Fruit fly (Drosophila melanogaster): ENCODE measurements around the gene Tpi.

Gene Tpi

DNA sequence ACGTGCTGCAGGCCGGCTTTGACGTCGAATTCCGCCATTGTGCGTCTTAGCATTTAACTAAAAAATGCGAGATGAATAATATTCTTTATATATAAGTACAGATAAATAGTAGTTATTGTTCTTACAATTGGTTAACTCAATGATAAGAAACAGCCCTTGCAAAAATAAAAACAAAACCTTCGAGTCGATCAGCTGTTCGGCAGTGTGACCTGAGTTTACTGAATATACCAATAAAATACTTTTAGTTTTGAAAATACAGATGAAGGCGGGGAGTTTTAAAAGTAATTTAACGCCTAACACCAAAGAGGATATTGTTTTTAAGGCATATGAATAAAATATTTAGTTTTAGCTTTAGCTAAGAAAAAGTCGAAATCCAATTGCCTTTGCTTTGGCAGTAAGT lies 43.1 kb upstream of the Tpi start, which contains the start of the genes CG1983 and CG15530 (continued):
- TF ChIP-seq stwl (tag; optimal IDR thresholded peaks at IDR 0.05) (peak; percentile 30), MBD-R2 (GFP tag; IDR thresholded peaks at IDR 0.05) (peak; percentile 64)

DNA sequence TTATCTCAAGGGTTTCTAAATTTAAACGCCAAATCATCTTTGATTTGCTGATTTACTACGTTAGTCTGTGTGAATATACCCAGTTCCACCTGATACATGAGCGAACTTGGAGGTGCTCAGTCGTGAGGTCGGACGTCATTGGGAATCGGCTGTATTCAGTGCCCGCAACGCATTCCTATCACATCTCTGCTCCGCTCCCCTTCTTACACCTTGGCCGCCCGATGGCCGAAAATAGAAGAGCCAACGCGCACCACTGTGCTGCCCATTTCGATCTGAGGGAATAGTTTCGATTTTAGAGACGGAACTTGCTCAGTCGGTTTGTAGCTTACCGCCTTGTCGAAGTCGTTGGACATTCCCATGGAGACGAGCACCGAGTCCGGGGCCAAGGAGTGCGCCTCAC lies 41.9 kb upstream of the Tpi start:
- TF ChIP-seq CTCF (GFP tag; optimal IDR thresholded peaks at IDR 0.05) (no peak), CG17186 (GFP tag; optimal IDR thresholded peaks at IDR 0.05) (no peak), lbe (GFP tag; optimal IDR thresholded peaks at IDR 0.05) (no peak), Bgb (GFP tag; IDR thresholded peaks at IDR 0.05; ENCODE audit: partially characterized antibody) (no peak), wor (GFP tag; IDR thresholded peaks at IDR 0.05) (no peak), pb (GFP tag; optimal IDR thresholded peaks at IDR 0.05) (no peak), repo (GFP tag; optimal IDR thresholded peaks at IDR 0.05) (no peak), ara (GFP tag; IDR thresholded peaks at IDR 0.05) (no peak), bsh (GFP tag; optimal IDR thresholded peaks at IDR 0.05) (no peak), croc (GFP tag; conservative IDR thresholded peaks at IDR 0.05) (no peak), Neu2 (GFP tag; optimal IDR thresholded peaks at IDR 0.05; ENCODE audit: borderline replicate concordance) (no peak), CG12769 (tag; optimal IDR thresholded peaks at IDR 0.05) (peak; percentile 93), CG6791 (GFP tag; IDR thresholded peaks at IDR 0.05; ENCODE audit: partially characterized antibody) (peak; percentile 36; the same call in 1 of the 3 replicates), org-1 (GFP tag; optimal IDR thresholded peaks at IDR 0.05) (no peak), chinmo (GFP tag; IDR thresholded peaks at IDR 0.05; ENCODE audit: partially characterized antibody) (0 out of 4 replicates have a peak, but pooled peaks have one; percentile 15), sim (GFP tag; IDR thresholded peaks at IDR 0.05) (no peak), Med (GFP tag) (peak; percentile 26), CG34376 (GFP tag; optimal IDR thresholded peaks at IDR 0.05) (no peak), sd (tag; optimal IDR thresholded peaks at IDR 0.05) (peak; percentile 81), crol (GFP tag; IDR thresholded peaks at IDR 0.05) (peak; percentile 20; the same call in 1 of the 2 replicates), Abd-B (GFP tag; optimal IDR thresholded peaks at IDR 0.05) (no peak), hth (optimal IDR thresholded peaks at IDR 0.05) (no peak), Tbp (GFP tag; optimal IDR thresholded peaks at IDR 0.05) (no peak), CG4328 (GFP tag; optimal IDR thresholded peaks at IDR 0.05) (no peak), Elba2 (GFP tag; optimal IDR thresholded peaks at IDR 0.05) (no peak)

DNA sequence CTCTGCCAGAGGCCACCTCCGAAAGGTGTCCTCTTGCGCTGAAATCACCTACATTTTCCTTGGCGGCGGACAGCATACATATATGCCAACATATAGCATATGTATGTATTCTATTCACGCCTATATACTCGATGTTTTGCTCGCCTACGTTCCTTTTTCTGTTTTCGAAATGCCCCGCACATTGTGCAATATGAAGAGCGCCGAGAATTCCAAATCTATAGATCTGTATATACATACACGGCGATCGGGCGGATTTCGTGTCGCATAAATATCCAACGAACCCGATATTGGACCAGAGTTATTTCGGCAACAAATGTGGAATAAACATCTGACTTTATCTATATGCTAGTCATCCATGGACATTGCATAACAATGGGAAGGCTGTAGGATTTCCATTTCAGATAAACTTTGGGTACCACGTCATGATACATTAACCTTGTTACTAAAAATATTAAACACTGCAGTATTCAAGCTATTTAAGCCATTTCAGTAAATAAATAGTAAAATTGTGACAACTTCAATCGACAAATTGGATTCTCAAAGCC lies 40.7 kb upstream of the Tpi start:
- TF ChIP-seq CG12769 (tag; optimal IDR thresholded peaks at IDR 0.05) (peak; percentile 62), Pdp1 (GFP tag; optimal IDR thresholded peaks at IDR 0.05) (peak in 1 of 2 experiments; percentile 96), so (GFP tag; IDR thresholded peaks at IDR 0.05) (peak; percentile 65; the same call in 1 of the 3 replicates), chinmo (GFP tag; IDR thresholded peaks at IDR 0.05; ENCODE audit: partially characterized antibody) (0 out of 4 replicates have a peak, but pooled peaks have one; percentile 21), Ets65A (GFP tag) (peak; percentile 37), sr (GFP tag; IDR thresholded peaks at IDR 0.05) (peak; percentile 81), sd (tag; optimal IDR thresholded peaks at IDR 0.05) (peak; percentile 83), ato (GFP tag; IDR thresholded peaks at IDR 0.05; ENCODE audit: partially characterized antibody) (no peak), Blimp-1 (GFP tag; optimal IDR thresholded peaks at IDR 0.05) (no peak), grau (tag; optimal IDR thresholded peaks at IDR 0.05) (no peak), CG15696 (tag; optimal IDR thresholded peaks at IDR 0.05) (no peak), bsh (GFP tag; optimal IDR thresholded peaks at IDR 0.05) (no peak), CG10209 (GFP tag; optimal IDR thresholded peaks at IDR 0.05) (no peak), Adf1 (GFP tag; IDR thresholded peaks at IDR 0.05) (no peak)
